Fruit fly (Drosophila melanogaster): ENCODE results near the gene CG42571.

Gene CG42571

dm6 chr3L:15697916-15698315, 18.3 kb upstream of the CG42571 start:
- no peak for TF ChIP-seq CG5204 (GFP tag; optimal IDR thresholded peaks at IDR 0.05)
- TF ChIP-seq CG14711 (tag; optimal IDR thresholded peaks at IDR 0.05): no peak
- TF ChIP-seq ovo (GFP tag; optimal IDR thresholded peaks at IDR 0.05): no peak
- no peak for TF ChIP-seq tj (GFP tag; optimal IDR thresholded peaks at IDR 0.05)
- TF ChIP-seq toe (GFP tag; optimal IDR thresholded peaks at IDR 0.05): no peak
- no peak for TF ChIP-seq cnc (optimal IDR thresholded peaks at IDR 0.05)
- no peak for TF ChIP-seq Mnt (GFP tag; optimal IDR thresholded peaks at IDR 0.05)
- no peak for TF ChIP-seq Clk (GFP tag; optimal IDR thresholded peaks at IDR 0.05)
- no peak for TF ChIP-seq CG12768 (GFP tag; optimal IDR thresholded peaks at IDR 0.05)
- no peak for TF ChIP-seq bab1 (GFP tag; optimal IDR thresholded peaks at IDR 0.05)
- no peak for TF ChIP-seq CG1620 (GFP tag; optimal IDR thresholded peaks at IDR 0.05)

dm6 chr3L:15699626-15700337, 16.5 kb upstream of the CG42571 start, which contains the start of gene comm2:
Gene comm2, minus strand, starts transcription at chr3L:15699850.
- TF ChIP-seq CG5204 (GFP tag; optimal IDR thresholded peaks at IDR 0.05): no peak
- no peak for TF ChIP-seq kay (GFP tag; ENCODE audit: borderline replicate concordance)
- TF ChIP-seq Hr96 (GFP tag; optimal IDR thresholded peaks at IDR 0.05): no peak
- no peak for TF ChIP-seq pad (GFP tag; optimal IDR thresholded peaks at IDR 0.05)
- no peak for TF ChIP-seq CG7045 (GFP tag; optimal IDR thresholded peaks at IDR 0.05)
- TF ChIP-seq CG14711 (tag; optimal IDR thresholded peaks at IDR 0.05): no peak
- no peak for TF ChIP-seq bab1 (GFP tag; optimal IDR thresholded peaks at IDR 0.05)
- no peak for TF ChIP-seq CG11617 (GFP tag; optimal IDR thresholded peaks at IDR 0.05)

dm6 chr3L:15700338-15700966, 15.8 kb upstream of the CG42571 start:
- TF ChIP-seq CG11617 (GFP tag; optimal IDR thresholded peaks at IDR 0.05): no peak
- TF ChIP-seq CG7045 (GFP tag; optimal IDR thresholded peaks at IDR 0.05): no peak
- no peak for TF ChIP-seq CG7101 (tag; optimal IDR thresholded peaks at IDR 0.05)
- TF ChIP-seq kay (GFP tag; ENCODE audit: borderline replicate concordance): no peak
- TF ChIP-seq bab1 (GFP tag; optimal IDR thresholded peaks at IDR 0.05): no peak
- TF ChIP-seq Crg-1 (GFP tag; optimal IDR thresholded peaks at IDR 0.05): no peak
- no peak for TF ChIP-seq CG5204 (GFP tag; optimal IDR thresholded peaks at IDR 0.05)
- no peak for TF ChIP-seq CG14711 (tag; optimal IDR thresholded peaks at IDR 0.05)
- TF ChIP-seq tj (GFP tag; optimal IDR thresholded peaks at IDR 0.05): no peak
- TF ChIP-seq CG12768 (GFP tag; optimal IDR thresholded peaks at IDR 0.05): no peak
- TF ChIP-seq CG33017 (tag; optimal IDR thresholded peaks at IDR 0.05): no peak
- no peak for TF ChIP-seq CG1620 (GFP tag; optimal IDR thresholded peaks at IDR 0.05)
- TF ChIP-seq cnc (optimal IDR thresholded peaks at IDR 0.05): no peak
- TF ChIP-seq pad (GFP tag; optimal IDR thresholded peaks at IDR 0.05): no peak

dm6 chr3L:15702191-15702590, 14.1 kb upstream of the CG42571 start:
- TF ChIP-seq CG5204 (GFP tag; optimal IDR thresholded peaks at IDR 0.05): no peak
- TF ChIP-seq CG33017 (tag; optimal IDR thresholded peaks at IDR 0.05): no peak
- TF ChIP-seq Clk (GFP tag; optimal IDR thresholded peaks at IDR 0.05): no peak
- TF ChIP-seq pad (GFP tag; optimal IDR thresholded peaks at IDR 0.05): no peak
- no peak for TF ChIP-seq CG7101 (tag; optimal IDR thresholded peaks at IDR 0.05)
- TF ChIP-seq cnc (optimal IDR thresholded peaks at IDR 0.05): no peak
- TF ChIP-seq bab1 (GFP tag; optimal IDR thresholded peaks at IDR 0.05): no peak
- TF ChIP-seq cic (GFP tag; optimal IDR thresholded peaks at IDR 0.05): no peak
- no peak for TF ChIP-seq ovo (GFP tag; optimal IDR thresholded peaks at IDR 0.05)
- TF ChIP-seq CG12768 (GFP tag; optimal IDR thresholded peaks at IDR 0.05): no peak
- no peak for TF ChIP-seq toe (GFP tag; optimal IDR thresholded peaks at IDR 0.05)
- TF ChIP-seq Mnt (GFP tag; optimal IDR thresholded peaks at IDR 0.05): no peak
- TF ChIP-seq tj (GFP tag; optimal IDR thresholded peaks at IDR 0.05): no peak
- TF ChIP-seq CG1620 (GFP tag; optimal IDR thresholded peaks at IDR 0.05): no peak
- TF ChIP-seq CG14711 (tag; optimal IDR thresholded peaks at IDR 0.05): no peak
- no peak for TF ChIP-seq CG11617 (GFP tag; optimal IDR thresholded peaks at IDR 0.05)
- no peak for TF ChIP-seq Crg-1 (GFP tag; optimal IDR thresholded peaks at IDR 0.05)
- TF ChIP-seq kay (GFP tag; ENCODE audit: borderline replicate concordance): no peak

dm6 chr3L:15703330-15704119, 12.7 kb upstream of the CG42571 start:
- TF ChIP-seq CG1620 (GFP tag; optimal IDR thresholded peaks at IDR 0.05) (no peak), CG12768 (GFP tag; optimal IDR thresholded peaks at IDR 0.05) (no peak), cic (GFP tag; optimal IDR thresholded peaks at IDR 0.05) (no peak), CG5204 (GFP tag; optimal IDR thresholded peaks at IDR 0.05) (no peak), Mnt (GFP tag; optimal IDR thresholded peaks at IDR 0.05) (no peak), CG11617 (GFP tag; optimal IDR thresholded peaks at IDR 0.05) (no peak), cnc (optimal IDR thresholded peaks at IDR 0.05) (no peak), Hr96 (GFP tag; optimal IDR thresholded peaks at IDR 0.05) (no peak), CG14711 (tag; optimal IDR thresholded peaks at IDR 0.05) (no peak), kay (GFP tag; ENCODE audit: borderline replicate concordance) (no peak), CG33017 (tag; optimal IDR thresholded peaks at IDR 0.05) (no peak), tj (GFP tag; optimal IDR thresholded peaks at IDR 0.05) (no peak), CG7045 (GFP tag; optimal IDR thresholded peaks at IDR 0.05) (no peak)
